Fruit fly (Drosophila melanogaster) whole organism, adult: ENCODE measurements around the gene Gba1b.

Experiments used
- CG14711 ChIP-seq: fragments of 200-800 bp; sonication (Bioruptor generic); optimal IDR thresholded peaks from 2 replicates; lab custom pipeline; 2018; ENCODE audit warnings: missing biosample characterization, mild to moderate bottlenecking, missing genetic modification characterization, moderate library complexity
- CG7101 ChIP-seq: fragments of 200-800 bp; sonication (Bioruptor generic); optimal IDR thresholded peaks from 2 replicates; lab custom pipeline; 2018; ENCODE audit warnings: missing biosample characterization, mild to moderate bottlenecking, missing genetic modification characterization, moderate library complexity
- kay ChIP-seq: fragments of 200-800 bp; sonication (Bioruptor generic); peaks from one replicate; lab custom pipeline; 2016; ENCODE audit warnings: missing biosample characterization, missing genetic modification characterization, borderline replicate concordance

dm6 chr3R:23721525-23721924 lies 16.9 kb downstream of the Gba1b start, which contains the start of gene CG10232:
- TF ChIP-seq CG7101 (tag; lab: Kevin White, UChicago) (no peak), kay (GFP tag; lab: Kevin White, UChicago) (no peak), CG14711 (tag; lab: Kevin White, UChicago) (no peak)
